Worm (Caenorhabditis elegans) whole organism, L3 larva: ENCODE data around the gene C26D10.4.
A peak's percentile ranks its signal among the peaks of the same experiment; 100 is the strongest.

Source experiments
- R02D3.7 ChIP-seq: fragments of 150-350 bp; optimal IDR thresholded peaks from 2 replicates; lab custom pipeline; 2014; ENCODE audit warnings: missing biosample characterization, missing genetic modification characterization
- ZK546.5 ChIP-seq: sonication (generic microtip); optimal IDR thresholded peaks from 2 replicates; lab custom pipeline; 2017; ENCODE audit warnings: missing biosample characterization, missing genetic modification characterization
- aly-2 ChIP-seq: fragments of 150-350 bp; optimal IDR thresholded peaks from 2 replicates; lab custom pipeline; 2014; ENCODE audit warnings: missing biosample characterization, missing genetic modification characterization
- ama-1 ChIP-seq: fragments of 150-350 bp; optimal IDR thresholded peaks from 2 replicates; lab custom pipeline; 2018
- ceh-16 ChIP-seq: sonication (generic microtip); optimal IDR thresholded peaks from 2 replicates; lab custom pipeline; 2017; ENCODE audit warnings: missing biosample characterization, missing genetic modification characterization
- ceh-28 ChIP-seq: fragments of 150-350 bp; optimal IDR thresholded peaks from 2 replicates; lab custom pipeline; 2014; ENCODE audit warnings: missing biosample characterization, missing genetic modification reagents, missing genetic modification characterization
- ceh-82 ChIP-seq: fragments of 150-350 bp; optimal IDR thresholded peaks from 2 replicates; lab custom pipeline; 2014; ENCODE audit warnings: missing biosample characterization, missing genetic modification characterization
- daf-12 ChIP-seq: fragments of 150-350 bp; optimal IDR thresholded peaks from 2 replicates; lab custom pipeline; 2014; ENCODE audit warnings: missing biosample characterization, missing genetic modification reagents, missing genetic modification characterization
- egl-5 ChIP-seq: fragments of 150-350 bp; optimal IDR thresholded peaks from 2 replicates; lab custom pipeline; 2017; ENCODE audit warnings: missing biosample characterization, missing genetic modification reagents, missing genetic modification characterization, inconsistent platforms
- elt-1 ChIP-seq: fragments of 150-350 bp; optimal IDR thresholded peaks from 2 replicates; lab custom pipeline; 2014; ENCODE audit warnings: missing biosample characterization, missing genetic modification characterization
- elt-3 ChIP-seq, 3 experiments: fragments of 150-350 bp in 1 of 3; sonication (generic microtip) in 2 of 3; optimal IDR thresholded peaks; 2 replicates in 2 of 3; 4 replicates in 1 of 3; lab custom pipeline; 2014 to 2017; ENCODE audit warnings: missing biosample characterization in 3 of 3, missing genetic modification characterization in 3 of 3
- eor-1 ChIP-seq, 2 experiments: fragments of 150-350 bp; optimal IDR thresholded peaks; 2 replicates each; lab custom pipeline; 2014 to 2018; ENCODE audit warnings: missing biosample characterization in 2 of 2, missing genetic modification characterization in 2 of 2
- fkh-10 ChIP-seq: sonication (generic microtip); optimal IDR thresholded peaks from 2 replicates; lab custom pipeline; 2017; ENCODE audit warnings: missing biosample characterization, missing genetic modification reagents, missing genetic modification characterization
- fkh-2 ChIP-seq: fragments of 150-350 bp; optimal IDR thresholded peaks from 2 replicates; lab custom pipeline; 2014; ENCODE audit warnings: missing biosample characterization, missing genetic modification reagents, missing genetic modification characterization
- fos-1 ChIP-seq: fragments of 150-350 bp; optimal IDR thresholded peaks from 2 replicates; lab custom pipeline; 2014; ENCODE audit warnings: missing biosample characterization, missing genetic modification characterization
- hmg-11 ChIP-seq: sonication (generic microtip); optimal IDR thresholded peaks from 2 replicates; lab custom pipeline; 2016; ENCODE audit warnings: missing genetic modification characterization, missing compliant biosample characterization
- jun-1 ChIP-seq: fragments of 150-350 bp; optimal IDR thresholded peaks from 2 replicates; lab custom pipeline; 2014; ENCODE audit warnings: missing biosample characterization, missing genetic modification reagents, missing genetic modification characterization
- lin-15B ChIP-seq: fragments of 150-350 bp; optimal IDR thresholded peaks from 2 replicates; lab custom pipeline; 2014; ENCODE audit warnings: missing biosample characterization, missing genetic modification characterization
- lin-39 ChIP-seq: fragments of 150-350 bp; optimal IDR thresholded peaks from 2 replicates; lab custom pipeline; 2018; ENCODE audit warnings: missing biosample characterization, missing genetic modification reagents, missing genetic modification characterization
- lsy-12 ChIP-seq: sonication (generic microtip); optimal IDR thresholded peaks from 2 replicates; lab custom pipeline; 2016; ENCODE audit warnings: mild to moderate bottlenecking, missing genetic modification characterization, missing compliant biosample characterization
- mdl-1 ChIP-seq: fragments of 150-350 bp; optimal IDR thresholded peaks from 2 replicates; lab custom pipeline; 2014; ENCODE audit warnings: missing biosample characterization, missing genetic modification characterization
- mml-1 ChIP-seq: fragments of 150-350 bp; sonication (generic microtip); optimal IDR thresholded peaks from 3 replicates; lab custom pipeline; 2014; ENCODE audit warnings: missing biosample characterization, missing genetic modification characterization
- nfya-1 ChIP-seq: sonication (generic microtip); optimal IDR thresholded peaks from 2 replicates; lab custom pipeline; 2017; ENCODE audit warnings: missing genetic modification characterization, mild to moderate bottlenecking, missing compliant biosample characterization, antibody characterized with exemption, moderate library complexity; ENCODE audit not compliant: insufficient read depth
- nhr-11 ChIP-seq: fragments of 150-350 bp; optimal IDR thresholded peaks from 2 replicates; lab custom pipeline; 2014; ENCODE audit warnings: missing biosample characterization, missing genetic modification characterization
- nhr-23 ChIP-seq: fragments of 150-350 bp; optimal IDR thresholded peaks from 2 replicates; lab custom pipeline; 2014; ENCODE audit warnings: missing biosample characterization, missing genetic modification reagents, missing genetic modification characterization
- nhr-28 ChIP-seq: fragments of 150-350 bp; optimal IDR thresholded peaks from 2 replicates; lab custom pipeline; 2014; ENCODE audit warnings: missing biosample characterization, missing genetic modification characterization
- nhr-43 ChIP-seq: sonication (generic microtip); optimal IDR thresholded peaks from 2 replicates; lab custom pipeline; 2016; ENCODE audit warnings: mild to moderate bottlenecking, missing genetic modification characterization, missing compliant biosample characterization; ENCODE audit not compliant: poor library complexity, severe bottlenecking
- nhr-76 ChIP-seq: fragments of 150-350 bp; sonication (generic microtip); optimal IDR thresholded peaks from 5 replicates; lab custom pipeline; 2014; ENCODE audit warnings: missing biosample characterization, missing genetic modification characterization
- nhr-77 ChIP-seq: fragments of 150-350 bp; optimal IDR thresholded peaks from 2 replicates; lab custom pipeline; 2014; ENCODE audit warnings: missing biosample characterization, missing genetic modification characterization
- pha-4 ChIP-seq: fragments of 150-350 bp; optimal IDR thresholded peaks from 2 replicates; lab custom pipeline; 2014; ENCODE audit warnings: missing biosample characterization, missing genetic modification reagents, missing genetic modification characterization
- pqm-1 ChIP-seq: fragments of 150-350 bp; optimal IDR thresholded peaks from 2 replicates; lab custom pipeline; 2017; ENCODE audit warnings: missing biosample characterization, missing genetic modification characterization, inconsistent platforms
- sea-2 ChIP-seq: fragments of 150-350 bp; sonication (generic microtip); optimal IDR thresholded peaks from 4 replicates; lab custom pipeline; 2014; ENCODE audit warnings: missing biosample characterization, missing genetic modification reagents, missing genetic modification characterization
- unc-39 ChIP-seq: sonication (generic microtip); optimal IDR thresholded peaks from 4 replicates; lab custom pipeline; 2017; ENCODE audit warnings: missing biosample characterization, missing genetic modification characterization
- unc-62 ChIP-seq: fragments of 150-350 bp; sonication (generic microtip); optimal IDR thresholded peaks from 4 replicates; lab custom pipeline; 2014; ENCODE audit warnings: missing biosample characterization, missing genetic modification reagents, missing genetic modification characterization
- zag-1 ChIP-seq: fragments of 150-350 bp; optimal IDR thresholded peaks from 2 replicates; lab custom pipeline; 2014; ENCODE audit warnings: missing biosample characterization, missing genetic modification characterization
- ztf-11 ChIP-seq: fragments of 150-350 bp; optimal IDR thresholded peaks from 2 replicates; lab custom pipeline; 2014; ENCODE audit warnings: missing biosample characterization, missing genetic modification characterization
- ztf-4 ChIP-seq: fragments of 150-350 bp; optimal IDR thresholded peaks from 2 replicates; lab custom pipeline; 2014; ENCODE audit warnings: missing biosample characterization, missing genetic modification characterization

Gene C26D10.4

ce11 chrII:8312012-8312411 is 17.6 kb upstream of the C26D10.4 start:
- TF ChIP-seq egl-5 (tag; lab: Kevin White, UChicago) (no peak), ceh-28 (tag; lab: Kevin White, UChicago) (no peak), nhr-76 (no peak), nhr-43 (tag; lab: Kevin White, UChicago) (no peak), fkh-2 (tag; lab: Kevin White, UChicago) (no peak), pha-4 (tag; lab: Kevin White, UChicago) (no peak), lin-15B (tag; lab: Kevin White, UChicago) (no peak), ztf-4 (no peak), mdl-1 (tag; lab: Kevin White, UChicago) (no peak), jun-1 (tag; lab: Kevin White, UChicago) (no peak), ceh-82 (tag; lab: Kevin White, UChicago) (no peak), zag-1 (no peak)

ce11 chrII:8314768-8315167 is 14.8 kb upstream of the C26D10.4 start:
- TF ChIP-seq daf-12 (tag; lab: Kevin White, UChicago) (no peak), lin-15B (tag; lab: Kevin White, UChicago) (no peak), ZK546.5 (tag; lab: Kevin White, UChicago) (no peak), R02D3.7 (tag; lab: Kevin White, UChicago) (no peak), aly-2 (no peak), nhr-76 (no peak), mml-1 (no peak), eor-1 (tag; optimal IDR thresholded peaks at IDR 0.05; lab: Kevin White, UChicago) (no peak), elt-1 (tag; lab: Kevin White, UChicago) (no peak), pqm-1 (tag; lab: Kevin White, UChicago) (no peak), sea-2 (GFP tag; lab: Kevin White, UChicago) (no peak), nhr-43 (tag; lab: Kevin White, UChicago) (no peak), ceh-28 (tag; lab: Kevin White, UChicago) (no peak), ceh-16 (tag; lab: Kevin White, UChicago) (no peak)

ce11 chrII:8316701-8317100 is 12.9 kb upstream of the C26D10.4 start:
- no peak for TF ChIP-seq sea-2 (GFP tag; lab: Kevin White, UChicago)
- TF ChIP-seq nhr-11 (tag; lab: Kevin White, UChicago), result no peak
- TF ChIP-seq ceh-16 (tag; lab: Kevin White, UChicago), result no peak
- TF ChIP-seq R02D3.7 (tag; lab: Kevin White, UChicago), result no peak
- no peak for TF ChIP-seq unc-62 (GFP tag; lab: Kevin White, UChicago)
- TF ChIP-seq unc-39 (tag; lab: Kevin White, UChicago), result no peak
- no peak for TF ChIP-seq nhr-28 (tag; lab: Kevin White, UChicago)
- TF ChIP-seq mml-1, result no peak
- no peak for TF ChIP-seq ztf-11 (tag; lab: Kevin White, UChicago)
- no peak for TF ChIP-seq fkh-2 (tag; lab: Kevin White, UChicago)
- TF ChIP-seq lin-39, result no peak
- no peak for TF ChIP-seq nhr-76
- no peak for TF ChIP-seq pha-4 (tag; lab: Kevin White, UChicago)
- no peak for TF ChIP-seq ceh-28 (tag; lab: Kevin White, UChicago)

- TF ChIP-seq lsy-12 (no peak), ceh-28 (tag; lab: Kevin White, UChicago) (no peak), R02D3.7 (tag; lab: Kevin White, UChicago) (no peak), ama-1 (lab: Kevin White, UChicago) (no peak), nhr-77 (tag; lab: Kevin White, UChicago) (no peak), zag-1 (no peak), egl-5 (tag; lab: Kevin White, UChicago) (no peak), nhr-11 (tag; lab: Kevin White, UChicago) (no peak), fkh-10 (GFP tag; lab: Kevin White, UChicago) (no peak), mdl-1 (tag; lab: Kevin White, UChicago) (no peak), sea-2 (GFP tag; lab: Kevin White, UChicago) (no peak), daf-12 (tag; lab: Kevin White, UChicago) (no peak), jun-1 (tag; lab: Kevin White, UChicago) (no peak)
Measured at ce11 chrII:8321244-8321643, 8.3 kb upstream of the C26D10.4 start, which contains the start of gene shw-1. Gene shw-1, minus strand, starts transcription at chrII:8321471.

- TF ChIP-seq lin-39, result peak; percentile 17
- no peak for TF ChIP-seq fos-1 (tag; lab: Kevin White, UChicago)
- TF ChIP-seq ama-1 (lab: Kevin White, UChicago), result no peak
- TF ChIP-seq elt-3 (tag; optimal IDR thresholded peaks at IDR 0.05; lab: Kevin White, UChicago), result no peak
- no peak for TF ChIP-seq egl-5 (tag; lab: Kevin White, UChicago)
- TF ChIP-seq nfya-1, result peak; percentile 31
- TF ChIP-seq unc-62 (GFP tag; lab: Kevin White, UChicago), result no peak
- peak; percentile 95 for TF ChIP-seq pha-4 (tag; lab: Kevin White, UChicago)
- no peak for TF ChIP-seq lsy-12
- TF ChIP-seq hmg-11, result peak; percentile 32
- peak; percentile 37 for TF ChIP-seq nhr-43 (tag; lab: Kevin White, UChicago)
- no peak for TF ChIP-seq aly-2
- peak; percentile 36 for TF ChIP-seq nhr-23 (tag; lab: Kevin White, UChicago)
- TF ChIP-seq ceh-28 (tag; lab: Kevin White, UChicago), result no peak
Measured at ce11 chrII:8325002-8325539, 4.5 kb upstream of the C26D10.4 start, which contains the start of the genes ran-3 and C26D10.3. Gene ran-3, minus strand, starts transcription at chrII:8325052. Gene C26D10.3, plus strand, starts transcription at chrII:8325386.
